Worm (Caenorhabditis elegans) whole organism, L1 larva: ENCODE measurements around the gene C35A11.2.

Source experiments
- snpc-4 ChIP-seq: fragments of 150-350 bp; optimal IDR thresholded peaks from 2 replicates; lab custom pipeline; 2014; ENCODE audit warnings: missing biosample characterization, missing genetic modification characterization
- ztf-11 ChIP-seq, 2 experiments: sonication (generic microtip); optimal IDR thresholded peaks; 2 replicates each; lab custom pipeline; 2016 to 2017; ENCODE audit warnings: missing genetic modification characterization in 2 of 2, missing biosample characterization in 1 of 2, missing compliant biosample characterization in 1 of 2

- TF ChIP-seq snpc-4 (tag; lab: Kevin White, UChicago) (no peak), ztf-11 (tag; optimal IDR thresholded peaks at IDR 0.05; lab: Kevin White, UChicago) (no peak)
These were observed 37.0 kb downstream of the C35A11.2 start, which contains the start of gene cyp-14A5 for ce11 chrV:5423120-5423519.
